Worm (Caenorhabditis elegans) whole organism, L3 larva: Measurements from ENCODE around the gene srd-74.

Source experiments
- ZK546.5 ChIP-seq: sonication (generic microtip); optimal IDR thresholded peaks from 2 replicates; lab custom pipeline; 2017; ENCODE audit warnings: missing biosample characterization, missing genetic modification characterization
- ama-1 ChIP-seq: fragments of 150-350 bp; optimal IDR thresholded peaks from 2 replicates; lab custom pipeline; 2018
- ceh-16 ChIP-seq: sonication (generic microtip); optimal IDR thresholded peaks from 2 replicates; lab custom pipeline; 2017; ENCODE audit warnings: missing biosample characterization, missing genetic modification characterization
- ceh-28 ChIP-seq: fragments of 150-350 bp; optimal IDR thresholded peaks from 2 replicates; lab custom pipeline; 2014; ENCODE audit warnings: missing biosample characterization, missing genetic modification reagents, missing genetic modification characterization
- ceh-82 ChIP-seq: fragments of 150-350 bp; optimal IDR thresholded peaks from 2 replicates; lab custom pipeline; 2014; ENCODE audit warnings: missing biosample characterization, missing genetic modification characterization
- elt-2 ChIP-seq: sonication (generic microtip); optimal IDR thresholded peaks from 2 replicates; lab custom pipeline; 2016; ENCODE audit warnings: missing genetic modification reagents, mild to moderate bottlenecking, missing genetic modification characterization, missing compliant biosample characterization
- fos-1 ChIP-seq: fragments of 150-350 bp; optimal IDR thresholded peaks from 2 replicates; lab custom pipeline; 2014; ENCODE audit warnings: missing biosample characterization, missing genetic modification characterization
- hmg-11 ChIP-seq: sonication (generic microtip); optimal IDR thresholded peaks from 2 replicates; lab custom pipeline; 2016; ENCODE audit warnings: missing genetic modification characterization, missing compliant biosample characterization
- jun-1 ChIP-seq: fragments of 150-350 bp; optimal IDR thresholded peaks from 2 replicates; lab custom pipeline; 2014; ENCODE audit warnings: missing biosample characterization, missing genetic modification reagents, missing genetic modification characterization
- lin-15B ChIP-seq: fragments of 150-350 bp; optimal IDR thresholded peaks from 2 replicates; lab custom pipeline; 2014; ENCODE audit warnings: missing biosample characterization, missing genetic modification characterization
- lsy-12 ChIP-seq: sonication (generic microtip); optimal IDR thresholded peaks from 2 replicates; lab custom pipeline; 2016; ENCODE audit warnings: mild to moderate bottlenecking, missing genetic modification characterization, missing compliant biosample characterization
- mdl-1 ChIP-seq: fragments of 150-350 bp; optimal IDR thresholded peaks from 2 replicates; lab custom pipeline; 2014; ENCODE audit warnings: missing biosample characterization, missing genetic modification characterization
- mml-1 ChIP-seq: fragments of 150-350 bp; sonication (generic microtip); optimal IDR thresholded peaks from 3 replicates; lab custom pipeline; 2014; ENCODE audit warnings: missing biosample characterization, missing genetic modification characterization
- nfya-1 ChIP-seq: sonication (generic microtip); optimal IDR thresholded peaks from 2 replicates; lab custom pipeline; 2017; ENCODE audit warnings: missing genetic modification characterization, mild to moderate bottlenecking, missing compliant biosample characterization, antibody characterized with exemption, moderate library complexity; ENCODE audit not compliant: insufficient read depth
- nhr-11 ChIP-seq: fragments of 150-350 bp; optimal IDR thresholded peaks from 2 replicates; lab custom pipeline; 2014; ENCODE audit warnings: missing biosample characterization, missing genetic modification characterization
- nhr-23 ChIP-seq: fragments of 150-350 bp; optimal IDR thresholded peaks from 2 replicates; lab custom pipeline; 2014; ENCODE audit warnings: missing biosample characterization, missing genetic modification reagents, missing genetic modification characterization
- nhr-25 ChIP-seq: sonication (generic microtip); optimal IDR thresholded peaks from 2 replicates; lab custom pipeline; 2017; ENCODE audit warnings: missing biosample characterization, missing genetic modification characterization
- nhr-67 ChIP-seq: fragments of 150-350 bp; optimal IDR thresholded peaks from 2 replicates; lab custom pipeline; 2014; ENCODE audit warnings: missing biosample characterization, missing genetic modification characterization
- nhr-76 ChIP-seq: fragments of 150-350 bp; sonication (generic microtip); optimal IDR thresholded peaks from 5 replicates; lab custom pipeline; 2014; ENCODE audit warnings: missing biosample characterization, missing genetic modification characterization
- nhr-77 ChIP-seq: fragments of 150-350 bp; optimal IDR thresholded peaks from 2 replicates; lab custom pipeline; 2014; ENCODE audit warnings: missing biosample characterization, missing genetic modification characterization
- pha-4 ChIP-seq: fragments of 150-350 bp; optimal IDR thresholded peaks from 2 replicates; lab custom pipeline; 2014; ENCODE audit warnings: missing biosample characterization, missing genetic modification reagents, missing genetic modification characterization
- sea-2 ChIP-seq: fragments of 150-350 bp; sonication (generic microtip); optimal IDR thresholded peaks from 4 replicates; lab custom pipeline; 2014; ENCODE audit warnings: missing biosample characterization, missing genetic modification reagents, missing genetic modification characterization
- snpc-4 ChIP-seq: fragments of 150-350 bp; optimal IDR thresholded peaks from 2 replicates; lab custom pipeline; 2014; ENCODE audit warnings: missing biosample characterization, missing genetic modification characterization
- tbx-2 ChIP-seq: sonication (generic microtip); optimal IDR thresholded peaks from 2 replicates; lab custom pipeline; 2016; ENCODE audit warnings: mild to moderate bottlenecking, missing genetic modification characterization, missing compliant biosample characterization
- unc-39 ChIP-seq: sonication (generic microtip); optimal IDR thresholded peaks from 4 replicates; lab custom pipeline; 2017; ENCODE audit warnings: missing biosample characterization, missing genetic modification characterization
- unc-62 ChIP-seq: fragments of 150-350 bp; sonication (generic microtip); optimal IDR thresholded peaks from 4 replicates; lab custom pipeline; 2014; ENCODE audit warnings: missing biosample characterization, missing genetic modification reagents, missing genetic modification characterization
- zag-1 ChIP-seq: fragments of 150-350 bp; optimal IDR thresholded peaks from 2 replicates; lab custom pipeline; 2014; ENCODE audit warnings: missing biosample characterization, missing genetic modification characterization
- ztf-11 ChIP-seq: fragments of 150-350 bp; optimal IDR thresholded peaks from 2 replicates; lab custom pipeline; 2014; ENCODE audit warnings: missing biosample characterization, missing genetic modification characterization

Gene srd-74

DNA sequence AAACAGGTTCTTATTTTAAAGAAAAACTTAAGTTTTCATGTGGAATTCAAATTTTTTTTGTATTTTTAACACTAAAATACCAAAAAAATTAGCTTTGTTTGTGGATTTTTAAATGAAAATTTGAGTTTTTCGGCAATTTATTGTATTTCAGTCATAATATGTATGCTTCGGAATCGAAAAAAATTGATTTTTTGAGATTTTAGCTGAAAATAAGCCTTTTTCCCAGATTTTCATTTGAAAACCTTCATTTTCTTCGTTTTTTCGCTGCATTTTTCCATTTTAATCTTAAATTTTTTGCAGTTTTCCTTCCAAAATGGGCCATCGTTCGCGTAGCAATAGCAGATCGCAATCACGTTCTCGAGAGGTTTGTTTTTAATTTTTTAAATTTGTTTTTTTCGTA is 44.2 kb downstream of the srd-74 start, which contains the start of gene rsp-8:
TSS of gene rsp-8 (plus strand) at position 301 of the 400 bp plus-strand sequence.
- no peak for TF ChIP-seq tbx-2
- no peak for TF ChIP-seq nhr-25
- TF ChIP-seq unc-39 = no peak
- TF ChIP-seq pha-4 (tag; lab: Kevin White, UChicago) = no peak
- TF ChIP-seq nhr-11 (tag; lab: Kevin White, UChicago) = no peak
- no peak for TF ChIP-seq fos-1 (tag; lab: Kevin White, UChicago)
- TF ChIP-seq nhr-76 = no peak
- no peak for TF ChIP-seq jun-1 (tag; lab: Kevin White, UChicago)
- no peak for TF ChIP-seq zag-1

DNA sequence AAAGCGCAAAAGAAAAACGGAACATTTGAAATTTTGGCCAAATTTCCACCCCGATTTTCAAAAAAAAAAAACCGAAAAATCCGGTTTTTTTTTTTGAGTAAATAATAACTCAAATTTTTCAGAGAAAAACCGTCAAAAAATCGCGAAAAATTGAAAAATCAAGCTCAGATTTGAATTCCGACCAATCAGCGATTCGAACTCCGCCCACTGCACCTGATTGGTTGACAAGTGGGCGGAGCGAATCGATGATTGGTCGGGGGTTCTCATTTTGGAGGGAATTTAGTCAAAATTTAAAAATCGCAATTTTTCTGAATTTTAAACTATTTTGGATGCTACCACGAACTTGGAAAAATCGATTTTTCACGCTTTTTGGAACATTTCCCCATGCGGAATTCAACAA is 47.2 kb downstream of the srd-74 start:
- peak; percentile 2 for TF ChIP-seq lin-15B (tag; lab: Kevin White, UChicago)
- TF ChIP-seq nfya-1 = peak; percentile 98
- no peak for TF ChIP-seq ama-1 (lab: Kevin White, UChicago)
- TF ChIP-seq ZK546.5 (tag; lab: Kevin White, UChicago) = no peak

DNA sequence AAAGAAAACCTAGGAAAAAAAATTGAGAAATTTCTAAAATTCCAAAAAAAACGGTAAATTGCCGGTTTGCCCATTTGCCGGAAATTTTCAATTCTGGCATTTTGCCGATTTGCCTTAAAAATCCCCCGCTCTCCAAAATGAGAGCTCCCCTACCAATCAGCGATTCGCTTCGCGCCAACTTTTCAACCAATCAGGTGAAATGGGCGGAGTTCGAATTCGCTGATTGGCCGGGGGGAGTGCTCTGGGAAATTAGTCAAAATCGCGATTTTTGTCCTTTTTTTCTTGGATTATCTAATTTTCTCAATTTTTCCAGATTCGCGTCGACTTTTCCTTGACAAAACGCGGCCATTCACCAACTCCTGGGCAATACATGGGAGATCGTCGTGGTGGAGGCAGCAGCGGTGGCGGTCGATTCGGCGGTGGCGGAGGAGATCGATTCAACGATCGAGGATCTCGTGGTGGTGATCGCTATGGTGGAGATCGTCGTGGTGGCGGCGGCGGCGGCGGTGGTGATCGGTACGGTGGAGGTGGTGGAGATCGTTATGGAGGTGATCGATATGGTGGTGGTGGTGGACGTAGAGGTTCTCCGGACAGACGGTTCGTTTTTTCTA is 47.8 kb downstream of the srd-74 start:
- TF ChIP-seq fos-1 (tag; lab: Kevin White, UChicago) (no peak), nhr-67 (no peak), nhr-77 (tag; lab: Kevin White, UChicago) (no peak), nfya-1 (peak; percentile 99), snpc-4 (no peak), ceh-16 (tag; lab: Kevin White, UChicago) (no peak), nhr-23 (tag; lab: Kevin White, UChicago) (no peak), ztf-11 (tag; lab: Kevin White, UChicago) (no peak)
- TF ChIP-seq, all 47 proteins: peak for 1

DNA sequence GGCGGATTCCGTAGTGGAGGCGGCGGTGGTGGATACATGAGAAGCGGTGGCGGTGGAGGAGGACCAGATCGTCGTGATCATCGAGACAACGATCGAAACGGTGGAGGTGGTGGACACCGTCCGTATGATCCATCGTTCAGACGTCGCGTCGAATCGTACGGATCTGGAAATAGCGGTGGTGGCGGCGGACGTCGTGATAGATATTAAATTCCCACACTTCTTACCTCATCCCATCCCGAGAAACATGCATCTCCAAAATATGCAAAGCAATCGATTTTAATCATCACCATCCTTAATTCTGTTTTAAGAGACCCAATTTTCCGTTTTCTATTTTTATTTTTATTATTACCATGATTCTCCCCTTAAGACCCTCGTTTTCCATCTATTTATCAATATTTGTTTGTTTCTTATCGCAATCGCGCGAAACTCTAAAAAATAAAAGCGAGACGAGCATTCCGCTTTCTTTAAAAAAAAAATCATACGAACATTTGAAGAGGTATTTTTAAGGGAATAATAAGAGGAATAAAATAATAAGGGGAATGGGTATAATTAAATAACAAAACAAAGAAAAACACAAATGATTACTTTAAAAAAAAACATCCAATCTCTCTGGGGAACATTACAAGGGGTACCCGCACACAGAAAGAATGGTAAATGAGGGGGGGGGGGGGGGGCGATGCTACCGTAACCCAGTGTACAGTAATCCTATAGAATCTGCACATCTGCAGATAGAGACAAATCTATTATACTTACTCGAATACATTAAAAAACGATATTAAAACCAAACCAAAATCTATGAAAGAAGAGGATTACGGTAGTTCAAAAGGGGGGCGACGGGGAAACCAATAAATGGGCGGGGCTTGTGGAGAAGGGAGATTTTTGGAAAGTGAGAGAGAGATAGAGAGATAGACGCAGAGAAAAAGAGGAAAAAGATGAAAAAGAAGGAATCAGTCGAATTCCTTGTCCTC is 48.9 kb downstream of the srd-74 start:
- TF ChIP-seq elt-2 (tag; lab: Kevin White, UChicago) (peak; percentile 15), snpc-4 (no peak), zag-1 (no peak), nfya-1 (peak; percentile 28), ceh-16 (tag; lab: Kevin White, UChicago) (no peak), mdl-1 (tag; lab: Kevin White, UChicago) (no peak), pha-4 (tag; lab: Kevin White, UChicago) (peak; percentile 22), ama-1 (lab: Kevin White, UChicago) (peak; percentile 31), lsy-12 (tag; lab: Kevin White, UChicago) (peak; percentile 26), nhr-67 (no peak)
- TF ChIP-seq, all 47 proteins: peak for 5

DNA sequence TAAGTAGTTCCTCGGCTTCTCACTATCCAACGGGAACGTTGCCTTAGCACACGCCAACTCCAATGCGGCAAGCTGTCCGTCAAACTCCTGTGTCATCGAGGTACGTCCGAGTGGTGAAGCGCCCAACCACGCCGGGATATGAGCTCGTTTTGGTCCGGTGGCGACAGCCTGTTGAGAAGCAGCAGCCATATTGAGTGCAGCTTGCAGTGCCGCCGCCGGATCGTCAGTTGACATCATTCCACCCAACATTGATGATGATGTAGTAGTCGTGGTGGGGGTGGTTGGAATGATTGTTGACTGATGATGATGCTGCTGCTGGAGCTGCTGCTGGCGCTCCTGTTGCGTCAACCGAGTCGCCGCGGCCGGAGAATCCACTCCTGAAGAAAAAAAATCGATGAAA is 51.5 kb downstream of the srd-74 start:
- no peak for TF ChIP-seq lsy-12 (tag; lab: Kevin White, UChicago)
- TF ChIP-seq nhr-25 = no peak
- TF ChIP-seq unc-62 (GFP tag; lab: Kevin White, UChicago) = no peak
- TF ChIP-seq nhr-67 = no peak
- TF ChIP-seq mml-1 (tag; lab: Kevin White, UChicago) = no peak
- TF ChIP-seq sea-2 (GFP tag; lab: Kevin White, UChicago) = no peak
- no peak for TF ChIP-seq ceh-82 (tag; lab: Kevin White, UChicago)
- TF ChIP-seq pha-4 (tag; lab: Kevin White, UChicago) = no peak
- no peak for TF ChIP-seq ztf-11 (tag; lab: Kevin White, UChicago)
- TF ChIP-seq hmg-11 (tag; lab: Kevin White, UChicago) = no peak
- TF ChIP-seq ceh-16 (tag; lab: Kevin White, UChicago) = no peak
- TF ChIP-seq ceh-28 (tag; lab: Kevin White, UChicago) = no peak
- no peak for TF ChIP-seq zag-1
